Worm (Caenorhabditis elegans): Measurements from ENCODE around the gene ZC395.5.

ZC395.5 gene

ce11 chrIII:5274715-5275355 lies 7.2 kb downstream of the ZC395.5 start, which contains the start of the genes daf-41 and toc-1:
Gene daf-41 (minus strand): TSS chrIII:5274765.
Gene toc-1 (plus strand): TSS chrIII:5275251.
- TF ChIP-seq rbr-2 (tag; optimal IDR thresholded peaks at IDR 0.05), result peak; percentile 25
- TF ChIP-seq lsy-2 (tag; optimal IDR thresholded peaks at IDR 0.05), result peak in 1 of 2 experiments; percentile 77
- peak; percentile 17 for TF ChIP-seq ztf-7 (tag; optimal IDR thresholded peaks at IDR 0.05)
- TF ChIP-seq mdl-1 (tag; optimal IDR thresholded peaks at IDR 0.05), result no peak
- TF ChIP-seq mep-1 (tag; optimal IDR thresholded peaks at IDR 0.05), result peak; percentile 44
- TF ChIP-seq unc-62 (GFP tag; optimal IDR thresholded peaks at IDR 0.05 in 1 of 2), result peak in 1 of 2 experiments; percentile 50
- no peak for TF ChIP-seq unc-62 (tag; optimal IDR thresholded peaks at IDR 0.05)
- TF ChIP-seq madf-9 (GFP tag; conservative IDR thresholded peaks at IDR 0.05), result no peak
- TF ChIP-seq ceh-32 (tag; optimal IDR thresholded peaks at IDR 0.05; ENCODE audit: poor library complexity), result no peak
- TF ChIP-seq F37D6.2 (tag; optimal IDR thresholded peaks at IDR 0.05), result no peak
- no peak for TF ChIP-seq nhr-28 (tag; optimal IDR thresholded peaks at IDR 0.05)
- TF ChIP-seq mdt-29 (GFP tag; IDR thresholded peaks at IDR 0.05), result no peak
- TF ChIP-seq ZK546.5 (tag; optimal IDR thresholded peaks at IDR 0.05), result no peak
- no peak for TF ChIP-seq jun-1 (tag; optimal IDR thresholded peaks at IDR 0.05)
- TF ChIP-seq Y5F2A.4 (GFP tag; optimal IDR thresholded peaks at IDR 0.05), result no peak
- TF ChIP-seq unc-130 (GFP tag; optimal IDR thresholded peaks at IDR 0.05), result no peak
- no peak for TF ChIP-seq lin-38 (GFP tag; IDR thresholded peaks at IDR 0.05)
- TF ChIP-seq nhr-6 (tag; optimal IDR thresholded peaks at IDR 0.05), result no peak
- TF ChIP-seq dpl-1 (GFP tag; optimal IDR thresholded peaks at IDR 0.05), result peak; percentile 60
- TF ChIP-seq hmg-1.1 (GFP tag; IDR thresholded peaks at IDR 0.05), result no peak
- TF ChIP-seq hlh-30 (tag; optimal IDR thresholded peaks at IDR 0.05; ENCODE audit: insufficient read depth), result peak; percentile 10
- no peak for TF ChIP-seq daf-12 (tag; optimal IDR thresholded peaks at IDR 0.05)
- no peak for TF ChIP-seq daf-16 (GFP tag; optimal IDR thresholded peaks at IDR 0.05)
- peak; percentile 24 for TF ChIP-seq daf-16 (tag; optimal IDR thresholded peaks at IDR 0.05)
- no peak for TF ChIP-seq zip-11 (GFP tag; IDR thresholded peaks at IDR 0.05)
- TF ChIP-seq mes-2 (tag; optimal IDR thresholded peaks at IDR 0.05; ENCODE audit: poor library complexity, severe bottlenecking), result peak; percentile 71
- TF ChIP-seq skn-1 (tag; optimal IDR thresholded peaks at IDR 0.05), result no peak
- no peak for TF ChIP-seq nhr-102 (tag; optimal IDR thresholded peaks at IDR 0.05)
- no peak for TF ChIP-seq spr-1 (tag; optimal IDR thresholded peaks at IDR 0.05)
- TF ChIP-seq dve-1 (tag; optimal IDR thresholded peaks at IDR 0.05; ENCODE audit: insufficient read depth), result peak; percentile 25
- TF ChIP-seq R02D3.7 (tag; optimal IDR thresholded peaks at IDR 0.05), result no peak
- TF ChIP-seq Y48G9A.11 (GFP tag; IDR thresholded peaks at IDR 0.05), result no peak
- TF ChIP-seq F26F4.8 (GFP tag; conservative IDR thresholded peaks at IDR 0.05), result no peak
- no peak for TF ChIP-seq pha-4 (GFP tag; IDR thresholded peaks at IDR 0.05)
- TF ChIP-seq pha-4 (tag; optimal IDR thresholded peaks at IDR 0.05), result peak; percentile 75
- TF ChIP-seq ztf-11 (tag; optimal IDR thresholded peaks at IDR 0.05), result no peak

ce11 chrIII:5277740-5278139 lies 10.1 kb downstream of the ZC395.5 start, which contains the start of gene clk-1:
Gene clk-1 (plus strand): TSS chrIII:5277894.
- no peak for TF ChIP-seq dmd-9 (GFP tag; IDR thresholded peaks at IDR 0.05)
- no peak for TF ChIP-seq madf-5 (GFP tag; IDR thresholded peaks at IDR 0.05)
- TF ChIP-seq ceh-82 (tag; optimal IDR thresholded peaks at IDR 0.05), result no peak
- 0 out of 2 replicates have a peak, but pooled peaks have one; percentile 56 for TF ChIP-seq F26F4.8 (GFP tag; conservative IDR thresholded peaks at IDR 0.05)
- TF ChIP-seq D1046.2 (GFP tag; IDR thresholded peaks at IDR 0.05), result no peak
- no peak for TF ChIP-seq ztf-7 (tag; optimal IDR thresholded peaks at IDR 0.05)
- no peak for TF ChIP-seq arid-1 (GFP tag; conservative IDR thresholded peaks at IDR 0.05)
- TF ChIP-seq lin-29 (GFP tag; IDR thresholded peaks at IDR 0.05), result no peak
- TF ChIP-seq lim-7 (GFP tag; IDR thresholded peaks at IDR 0.05), result no peak
- TF ChIP-seq F44E2.7 (GFP tag; IDR thresholded peaks at IDR 0.05), result no peak
- no peak for TF ChIP-seq ctbp-1 (GFP tag; IDR thresholded peaks at IDR 0.05)
- peak; percentile 13 for TF ChIP-seq nhr-102 (tag; optimal IDR thresholded peaks at IDR 0.05)
- no peak for TF ChIP-seq egl-27 (tag; optimal IDR thresholded peaks at IDR 0.05)
- TF ChIP-seq Y48G9A.11 (GFP tag; IDR thresholded peaks at IDR 0.05), result 0 out of 2 replicates have a peak, but pooled peaks have one; percentile 7
- peak; percentile 31 for TF ChIP-seq nhr-111 (GFP tag; optimal IDR thresholded peaks at IDR 0.05)
- TF ChIP-seq hlh-11 (tag; optimal IDR thresholded peaks at IDR 0.05), result no peak
- no peak for TF ChIP-seq gei-8 (GFP tag; optimal IDR thresholded peaks at IDR 0.05)
- peak; percentile 50 for TF ChIP-seq ama-1 (optimal IDR thresholded peaks at IDR 0.05)
- no peak for TF ChIP-seq R02D3.7 (tag; optimal IDR thresholded peaks at IDR 0.05)
- no peak for TF ChIP-seq F37D6.2 (tag; optimal IDR thresholded peaks at IDR 0.05)
- no peak for TF ChIP-seq jun-1 (tag; optimal IDR thresholded peaks at IDR 0.05)
- no peak for TF ChIP-seq aha-1 (tag)

Data from whole organism, L4 larva.